Worm (Caenorhabditis elegans) whole organism, early embryonic: ENCODE measurements around the gene pqn-2.

Experiments used
- B0310.2 ChIP-seq: sonication (generic microtip); optimal IDR thresholded peaks from 2 replicates; lab custom pipeline; 2016; ENCODE audit warnings: mild to moderate bottlenecking, missing genetic modification characterization, missing compliant biosample characterization
- F13C5.2 ChIP-seq: sonication (generic microtip); optimal IDR thresholded peaks from 2 replicates; lab custom pipeline; 2017; ENCODE audit warnings: mild to moderate bottlenecking, missing genetic modification characterization, inconsistent platforms, missing compliant biosample characterization
- ama-1 ChIP-seq: fragments of 150-350 bp; optimal IDR thresholded peaks from 2 replicates; lab custom pipeline; 2014
- ceh-13 ChIP-seq: fragments of 200-800 bp; sonication (Bioruptor generic); optimal IDR thresholded peaks from 2 replicates; lab custom pipeline; 2018; ENCODE audit warnings: mild to moderate bottlenecking, missing genetic modification characterization, missing compliant biosample characterization
- ceh-36 ChIP-seq: sonication (generic microtip); optimal IDR thresholded peaks from 2 replicates; lab custom pipeline; 2016; ENCODE audit warnings: missing genetic modification characterization, inconsistent platforms, missing compliant biosample characterization
- flt-1 ChIP-seq: fragments of 200-800 bp; sonication (Bioruptor generic); IDR thresholded peaks from 2 replicates; pipeline ENCODE4 v1.3.6; 2022; ENCODE audit warnings: missing genetic modification characterization, missing compliant biosample characterization
- hmg-4 ChIP-seq: fragments of 200-800 bp; sonication (Bioruptor generic); optimal IDR thresholded peaks from 2 replicates; lab custom pipeline; 2018; ENCODE audit warnings: mild to moderate bottlenecking, missing genetic modification characterization, missing compliant biosample characterization
- hnd-1 ChIP-seq: sonication (generic microtip); optimal IDR thresholded peaks from 2 replicates; lab custom pipeline; 2016; ENCODE audit warnings: missing genetic modification characterization, missing compliant biosample characterization
- pes-1 ChIP-seq: fragments of 200-800 bp; sonication (Bioruptor generic); IDR thresholded peaks from 2 replicates; pipeline ENCODE4 v1.3.6; 2022; ENCODE audit warnings: missing genetic modification reagents, missing genetic modification characterization, missing compliant biosample characterization
- tbx-37 ChIP-seq: fragments of 200-800 bp; sonication (Bioruptor generic); conservative IDR thresholded peaks from 2 replicates; pipeline ENCODE4 v1.3.6; 2022; ENCODE audit warnings: missing genetic modification reagents, missing genetic modification characterization, missing compliant biosample characterization

ce11 chrV:10395173-10395766 lies 13.0 kb downstream of the pqn-2 start, which contains the start of the genes col-151 and ugt-1:
- TF ChIP-seq flt-1 (GFP tag; lab: Robert Waterston, UW), result no peak
- TF ChIP-seq F13C5.2 (tag; lab: Kevin White, UChicago), result no peak
- TF ChIP-seq ama-1 (lab: Kevin White, UChicago), result no peak
- no peak for TF ChIP-seq ceh-36 (tag; lab: Kevin White, UChicago)
- no peak for TF ChIP-seq hmg-4 (GFP tag; lab: Kevin White, UChicago)
- TF ChIP-seq hnd-1 (tag; lab: Kevin White, UChicago), result no peak
- no peak for TF ChIP-seq B0310.2 (tag; lab: Kevin White, UChicago)
- no peak for TF ChIP-seq ceh-13 (GFP tag; lab: Kevin White, UChicago)
- no peak for TF ChIP-seq tbx-37 (GFP tag; lab: Robert Waterston, UW)
- no peak for TF ChIP-seq pes-1 (GFP tag; lab: Robert Waterston, UW)
